Worm (Caenorhabditis elegans) whole organism, L2 larva: ENCODE data around the gene nrfl-1.

Experiments used
- ZK546.5 ChIP-seq: sonication (generic microtip); optimal IDR thresholded peaks from 2 replicates; lab custom pipeline; 2017; ENCODE audit warnings: missing biosample characterization, missing genetic modification characterization
- ama-1 ChIP-seq: fragments of 150-350 bp; optimal IDR thresholded peaks from 2 replicates; lab custom pipeline; 2018; ENCODE audit warnings: inconsistent platforms
- egl-27 ChIP-seq: sonication (generic microtip); optimal IDR thresholded peaks from 3 replicates; lab custom pipeline; 2017; ENCODE audit warnings: missing biosample characterization, missing genetic modification reagents, missing genetic modification characterization
- mdl-1 ChIP-seq, 2 experiments: fragments of 150-350 bp in 1 of 2; sonication (generic microtip) in 1 of 2; optimal IDR thresholded peaks; 2 replicates each; lab custom pipeline; 2017; ENCODE audit warnings: missing biosample characterization in 2 of 2, missing genetic modification characterization in 2 of 2
- sem-4 ChIP-seq: fragments of 150-350 bp; optimal IDR thresholded peaks from 2 replicates; lab custom pipeline; 2014; ENCODE audit warnings: missing biosample characterization, missing genetic modification reagents, missing genetic modification characterization
- snpc-4 ChIP-seq: fragments of 150-350 bp; optimal IDR thresholded peaks from 2 replicates; lab custom pipeline; 2014; ENCODE audit warnings: missing biosample characterization, missing genetic modification characterization
- unc-39 ChIP-seq: fragments of 150-350 bp; optimal IDR thresholded peaks from 2 replicates; lab custom pipeline; 2014; ENCODE audit warnings: missing biosample characterization, missing genetic modification characterization
- unc-62 ChIP-seq: fragments of 150-350 bp; optimal IDR thresholded peaks from 2 replicates; lab custom pipeline; 2014; ENCODE audit warnings: missing biosample characterization, missing genetic modification reagents, missing genetic modification characterization
- ztf-11 ChIP-seq: sonication (generic microtip); optimal IDR thresholded peaks from 2 replicates; lab custom pipeline; 2017; ENCODE audit warnings: missing biosample characterization, missing genetic modification characterization
- ztf-4 ChIP-seq: fragments of 150-350 bp; optimal IDR thresholded peaks from 2 replicates; lab custom pipeline; 2014; ENCODE audit warnings: missing biosample characterization, missing genetic modification characterization

DNA sequence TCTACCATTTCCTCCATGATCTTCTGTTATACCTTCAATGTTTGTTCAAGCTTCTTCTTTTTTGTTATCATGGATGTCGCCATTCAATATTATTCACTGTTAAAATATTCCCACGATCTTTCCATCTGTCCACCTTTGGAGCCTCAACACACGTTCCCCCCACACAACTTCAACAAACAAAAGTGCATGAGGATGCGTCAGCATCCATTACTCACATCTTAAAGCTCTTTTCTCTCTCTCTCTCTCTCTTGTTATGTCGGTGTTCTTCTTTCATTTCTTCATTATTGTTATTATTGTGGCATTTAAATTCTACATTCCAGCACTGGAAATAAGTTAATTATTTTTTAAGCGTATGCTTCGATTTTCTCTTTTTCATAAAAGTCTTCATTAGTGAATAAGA is 4.8 kb upstream of the nrfl-1 start:
- TF ChIP-seq mdl-1 (tag; optimal IDR thresholded peaks at IDR 0.05; lab: Kevin White, UChicago): no peak
- TF ChIP-seq unc-62: no peak
- TF ChIP-seq ama-1 (lab: Kevin White, UChicago): no peak
- no peak for TF ChIP-seq egl-27
- no peak for TF ChIP-seq snpc-4
- no peak for TF ChIP-seq ZK546.5 (tag; lab: Kevin White, UChicago)
- no peak for TF ChIP-seq sem-4 (tag; lab: Kevin White, UChicago)
- no peak for TF ChIP-seq ztf-4 (tag; lab: Kevin White, UChicago)
- no peak for TF ChIP-seq unc-39 (tag; lab: Kevin White, UChicago)
- TF ChIP-seq ztf-11 (tag; lab: Kevin White, UChicago): no peak
